Fruit fly (Drosophila melanogaster): ENCODE results near the gene hang.

The hang gene

dm6 chrX:16403811-16404420 is 18.7 kb upstream of the hang start:
- TF ChIP-seq OdsH (GFP tag; optimal IDR thresholded peaks at IDR 0.05) (peak; percentile 73), ey (GFP tag; optimal IDR thresholded peaks at IDR 0.05) (peak; percentile 64), dl (GFP tag; optimal IDR thresholded peaks at IDR 0.05; ENCODE audit: insufficient read depth in 1 of 2, partially characterized antibody in 2 of 2) (no peak), Dfd (GFP tag; optimal IDR thresholded peaks at IDR 0.05) (no peak), foxo (GFP tag; optimal IDR thresholded peaks at IDR 0.05) (peak in 1 of 2 experiments; percentile 73), lola (GFP tag; optimal IDR thresholded peaks at IDR 0.05) (no peak), h (GFP tag; optimal IDR thresholded peaks at IDR 0.05) (peak; percentile 82), dmrt93B (GFP tag; optimal IDR thresholded peaks at IDR 0.05) (no peak), CG32264 (GFP tag; optimal IDR thresholded peaks at IDR 0.05) (peak; percentile 40), brk (GFP tag; optimal IDR thresholded peaks at IDR 0.05) (no peak), CG9705 (GFP tag; optimal IDR thresholded peaks at IDR 0.05) (no peak), Dif (GFP tag; optimal IDR thresholded peaks at IDR 0.05; ENCODE audit: partially characterized antibody) (no peak), psq (GFP tag; optimal IDR thresholded peaks at IDR 0.05) (peak; percentile 44), Jra (GFP tag; optimal IDR thresholded peaks at IDR 0.05) (no peak), pan (optimal IDR thresholded peaks at IDR 0.05) (no peak), HLH106 (tag; optimal IDR thresholded peaks at IDR 0.05) (peak; percentile 33), fru (GFP tag; optimal IDR thresholded peaks at IDR 0.05) (peak; percentile 77), jim (GFP tag; optimal IDR thresholded peaks at IDR 0.05) (no peak), Abd-B (GFP tag; optimal IDR thresholded peaks at IDR 0.05) (no peak), br (GFP tag; optimal IDR thresholded peaks at IDR 0.05) (peak; percentile 56), tai (GFP tag; optimal IDR thresholded peaks at IDR 0.05) (no peak), sv (GFP tag; optimal IDR thresholded peaks at IDR 0.05) (peak; percentile 61)

- TF ChIP-seq Rel (GFP tag; optimal IDR thresholded peaks at IDR 0.05) (no peak), Rel (tag; optimal IDR thresholded peaks at IDR 0.05) (peak; percentile 57), dmrt93B (GFP tag; optimal IDR thresholded peaks at IDR 0.05) (no peak)
These were observed 17.8 kb upstream of the hang start, which contains the start of gene CG9981 for dm6 chrX:16404803-16405202. Gene CG9981 (minus strand): TSS chrX:16405122.

dm6 chrX:16405209-16405608 is 17.4 kb upstream of the hang start, which contains the start of gene CG4301:
Gene CG4301 (plus strand): TSS chrX:16405509.
- no peak for TF ChIP-seq psq (GFP tag; optimal IDR thresholded peaks at IDR 0.05)

- TF ChIP-seq tai (GFP tag; optimal IDR thresholded peaks at IDR 0.05) (no peak), brk (GFP tag; optimal IDR thresholded peaks at IDR 0.05) (no peak), pan (optimal IDR thresholded peaks at IDR 0.05) (no peak), CrebA (GFP tag; optimal IDR thresholded peaks at IDR 0.05; ENCODE audit: borderline replicate concordance) (no peak), br (GFP tag; optimal IDR thresholded peaks at IDR 0.05) (no peak), dl (GFP tag; optimal IDR thresholded peaks at IDR 0.05; ENCODE audit: insufficient read depth in 1 of 2, partially characterized antibody in 2 of 2) (no peak), Hnf4 (GFP tag; optimal IDR thresholded peaks at IDR 0.05) (no peak), psq (GFP tag; optimal IDR thresholded peaks at IDR 0.05) (no peak), dsf (GFP tag; optimal IDR thresholded peaks at IDR 0.05; ENCODE audit: borderline replicate concordance) (no peak)
These were observed 16.5 kb upstream of the hang start for dm6 chrX:16406083-16406482.

dm6 chrX:16414451-16415368 is 7.9 kb upstream of the hang start, which contains the start of gene Traf-like:
Gene Traf-like (plus strand): TSS chrX:16415046.
- TF ChIP-seq rgr (GFP tag; optimal IDR thresholded peaks at IDR 0.05) = no peak
- no peak for TF ChIP-seq dmrt93B (GFP tag; optimal IDR thresholded peaks at IDR 0.05)
- no peak for TF ChIP-seq Hr83 (GFP tag; optimal IDR thresholded peaks at IDR 0.05; ENCODE audit: poor library complexity, severe bottlenecking)
- TF ChIP-seq h (GFP tag; optimal IDR thresholded peaks at IDR 0.05) = peak; percentile 24
- TF ChIP-seq brk (GFP tag; optimal IDR thresholded peaks at IDR 0.05) = no peak
- no peak for TF ChIP-seq pan (optimal IDR thresholded peaks at IDR 0.05)
- no peak for TF ChIP-seq sv (GFP tag; optimal IDR thresholded peaks at IDR 0.05)
- TF ChIP-seq jim (GFP tag; optimal IDR thresholded peaks at IDR 0.05) = no peak
- no peak for TF ChIP-seq Rel (GFP tag; optimal IDR thresholded peaks at IDR 0.05)
- peak; percentile 72 for TF ChIP-seq Rel (tag; optimal IDR thresholded peaks at IDR 0.05)
- TF ChIP-seq usp (GFP tag; optimal IDR thresholded peaks at IDR 0.05) = no peak
- no peak for TF ChIP-seq dsf (GFP tag; optimal IDR thresholded peaks at IDR 0.05; ENCODE audit: borderline replicate concordance)
- no peak for TF ChIP-seq Mio (GFP tag; optimal IDR thresholded peaks at IDR 0.05)
- TF ChIP-seq Dfd (GFP tag; optimal IDR thresholded peaks at IDR 0.05) = no peak
- TF ChIP-seq CG9705 (GFP tag; optimal IDR thresholded peaks at IDR 0.05) = no peak
- TF ChIP-seq woc (GFP tag; optimal IDR thresholded peaks at IDR 0.05) = no peak
- TF ChIP-seq foxo (GFP tag; optimal IDR thresholded peaks at IDR 0.05) = peak in 1 of 2 experiments; percentile 48
- no peak for TF ChIP-seq Hr78 (GFP tag; optimal IDR thresholded peaks at IDR 0.05)
- no peak for TF ChIP-seq Vsx2 (GFP tag; optimal IDR thresholded peaks at IDR 0.05; ENCODE audit: partially characterized antibody)
- TF ChIP-seq psq (GFP tag; optimal IDR thresholded peaks at IDR 0.05) = no peak
- TF ChIP-seq lola (GFP tag; optimal IDR thresholded peaks at IDR 0.05) = no peak
- TF ChIP-seq Jra (GFP tag; optimal IDR thresholded peaks at IDR 0.05) = no peak
- no peak for TF ChIP-seq tai (GFP tag; optimal IDR thresholded peaks at IDR 0.05)
- TF ChIP-seq br (GFP tag; optimal IDR thresholded peaks at IDR 0.05) = no peak
- no peak for TF ChIP-seq Hnf4 (GFP tag; optimal IDR thresholded peaks at IDR 0.05)
- no peak for TF ChIP-seq dl (GFP tag; optimal IDR thresholded peaks at IDR 0.05; ENCODE audit: insufficient read depth in 1 of 2, partially characterized antibody in 2 of 2)
- TF ChIP-seq CG32264 (GFP tag; optimal IDR thresholded peaks at IDR 0.05) = no peak
- no peak for TF ChIP-seq N (GFP tag; optimal IDR thresholded peaks at IDR 0.05)
- no peak for TF ChIP-seq Abd-B (GFP tag; optimal IDR thresholded peaks at IDR 0.05)
- no peak for TF ChIP-seq CrebA (GFP tag; optimal IDR thresholded peaks at IDR 0.05; ENCODE audit: borderline replicate concordance)
